Worm (Caenorhabditis elegans) whole organism, L1 larva: ENCODE measurements around the gene ipla-7.
"Not testable (repeated sequence)": the region's sequence is repeated elsewhere in the genome, so short reads cannot be mapped to it uniquely, and the experiment has no call there.

ENCODE experiments used
- C04F5.9 ChIP-seq: sonication (generic microtip); optimal IDR thresholded peaks from 2 replicates; lab custom pipeline; 2016; ENCODE audit warnings: missing genetic modification characterization, missing compliant biosample characterization
- aha-1 ChIP-seq: fragments of 150-350 bp; optimal IDR thresholded peaks from 2 replicates; lab custom pipeline; 2014; ENCODE audit warnings: missing biosample characterization, missing genetic modification characterization
- ama-1 ChIP-seq: fragments of 150-350 bp; optimal IDR thresholded peaks from 2 replicates; lab custom pipeline; 2014
- blmp-1 ChIP-seq: fragments of 150-350 bp; optimal IDR thresholded peaks from 2 replicates; lab custom pipeline; 2014; ENCODE audit warnings: missing biosample characterization, missing genetic modification characterization
- ceh-63 ChIP-seq: fragments of 200-800 bp; sonication (Bioruptor generic); optimal IDR thresholded peaks from 2 replicates; lab custom pipeline; 2018; ENCODE audit warnings: mild to moderate bottlenecking, missing genetic modification characterization, missing compliant biosample characterization
- ceh-8 ChIP-seq: fragments of 200-800 bp; sonication (Bioruptor generic); optimal IDR thresholded peaks from 2 replicates; lab custom pipeline; 2018; ENCODE audit warnings: mild to moderate bottlenecking, missing genetic modification characterization, moderate library complexity, missing compliant biosample characterization
- ceh-82 ChIP-seq, 3 experiments: fragments of 150-350 bp in 1 of 3; sonication (generic microtip) in 2 of 3; optimal IDR thresholded peaks; 2 replicates each; lab custom pipeline; 2014 to 2017; ENCODE audit warnings: missing biosample characterization in 3 of 3, missing genetic modification characterization in 3 of 3
- ceh-90 ChIP-seq: sonication (generic microtip); optimal IDR thresholded peaks from 2 replicates; lab custom pipeline; 2016; ENCODE audit warnings: missing genetic modification characterization, missing compliant biosample characterization
- efl-1 ChIP-seq, 4 experiments: fragments of 150-350 bp; optimal IDR thresholded peaks in 3 of 4; peaks in 1 of 4; 1 replicate in 1 of 4; 2 replicates in 3 of 4; lab custom pipeline; 2014; ENCODE audit warnings: missing biosample characterization in 2 of 4, missing genetic modification characterization in 2 of 4, missing genetic modification reagents in 2 of 4
- egl-13 ChIP-seq: sonication (generic microtip); optimal IDR thresholded peaks from 2 replicates; lab custom pipeline; 2016; ENCODE audit warnings: missing genotype, missing genetic modification reagents, missing genetic modification characterization, missing compliant biosample characterization
- egl-27 ChIP-seq, 2 experiments: fragments of 150-350 bp in 1 of 2; sonication (generic microtip); optimal IDR thresholded peaks; 3 replicates each; lab custom pipeline; 2017 to 2018; ENCODE audit warnings: missing biosample characterization in 2 of 2, missing genetic modification characterization in 2 of 2, missing genetic modification reagents in 2 of 2
- elt-2 ChIP-seq: sonication (generic microtip); optimal IDR thresholded peaks from 2 replicates; lab custom pipeline; 2016; ENCODE audit warnings: missing genetic modification characterization, mild to moderate bottlenecking, inconsistent platforms, missing compliant biosample characterization, missing genetic modification reagents
- elt-3 ChIP-seq, 6 experiments: fragments of 150-350 bp in 1 of 6; sonication (generic microtip); optimal IDR thresholded peaks; 2 replicates each; lab custom pipeline; 2017 to 2018; ENCODE audit warnings: missing biosample characterization in 6 of 6, missing genetic modification characterization in 6 of 6, inconsistent platforms in 1 of 6
- fkh-10 ChIP-seq: sonication (generic microtip); optimal IDR thresholded peaks from 2 replicates; lab custom pipeline; 2017; ENCODE audit warnings: missing biosample characterization, missing genetic modification reagents, missing genetic modification characterization
- fkh-4 ChIP-seq: sonication (generic microtip); optimal IDR thresholded peaks from 2 replicates; lab custom pipeline; 2016; ENCODE audit warnings: missing compliant biosample characterization, missing genetic modification characterization, borderline replicate concordance
- fos-1 ChIP-seq: fragments of 150-350 bp; optimal IDR thresholded peaks from 2 replicates; lab custom pipeline; 2014; ENCODE audit warnings: missing biosample characterization, missing genetic modification characterization
- lin-14 ChIP-seq: fragments of 200-800 bp; sonication (Bioruptor generic); optimal IDR thresholded peaks from 2 replicates; lab custom pipeline; 2018; ENCODE audit warnings: mild to moderate bottlenecking, missing genetic modification characterization, moderate library complexity, missing compliant biosample characterization
- lir-3 ChIP-seq: sonication (generic microtip); optimal IDR thresholded peaks from 2 replicates; lab custom pipeline; 2016; ENCODE audit warnings: mild to moderate bottlenecking, missing genetic modification characterization, moderate library complexity, missing compliant biosample characterization; ENCODE audit not compliant: poor library complexity
- nhr-11 ChIP-seq: fragments of 150-350 bp; optimal IDR thresholded peaks from 2 replicates; lab custom pipeline; 2014; ENCODE audit warnings: missing biosample characterization, missing genetic modification characterization
- nhr-12 ChIP-seq: sonication (generic microtip); optimal IDR thresholded peaks from 2 replicates; lab custom pipeline; 2017; ENCODE audit warnings: missing biosample characterization, missing genetic modification characterization
- nhr-28 ChIP-seq: fragments of 150-350 bp; optimal IDR thresholded peaks from 2 replicates; lab custom pipeline; 2014; ENCODE audit warnings: missing biosample characterization, missing genetic modification characterization
- nhr-47 ChIP-seq: sonication (generic microtip); optimal IDR thresholded peaks from 2 replicates; lab custom pipeline; 2016; ENCODE audit warnings: mild to moderate bottlenecking, missing genetic modification characterization, moderate library complexity, missing compliant biosample characterization
- nhr-71 ChIP-seq: sonication (generic microtip); optimal IDR thresholded peaks from 2 replicates; lab custom pipeline; 2016; ENCODE audit warnings: mild to moderate bottlenecking, missing genetic modification characterization, moderate library complexity, missing compliant biosample characterization
- nhr-76 ChIP-seq: sonication (generic microtip); optimal IDR thresholded peaks from 2 replicates; lab custom pipeline; 2017; ENCODE audit warnings: missing biosample characterization, missing genetic modification characterization
- nhr-77 ChIP-seq: fragments of 150-350 bp; optimal IDR thresholded peaks from 2 replicates; lab custom pipeline; 2014; ENCODE audit warnings: missing biosample characterization, missing genetic modification characterization
- nhr-84 ChIP-seq: sonication (generic microtip); optimal IDR thresholded peaks from 2 replicates; lab custom pipeline; 2017; ENCODE audit warnings: missing biosample characterization, missing genetic modification characterization
- nhr-85 ChIP-seq: sonication (generic microtip); peaks from one replicate; lab custom pipeline; 2016; ENCODE audit warnings: missing genetic modification characterization, inconsistent platforms, missing compliant biosample characterization
- pag-3 ChIP-seq: sonication (generic microtip); optimal IDR thresholded peaks from 2 replicates; lab custom pipeline; 2017; ENCODE audit warnings: missing genetic modification characterization, mild to moderate bottlenecking, missing compliant biosample characterization, antibody characterized with exemption, borderline replicate concordance; ENCODE audit not compliant: insufficient read depth
- pqm-1 ChIP-seq: sonication (generic microtip); optimal IDR thresholded peaks from 3 replicates; lab custom pipeline; 2017; ENCODE audit warnings: missing biosample characterization, missing genetic modification characterization
- snpc-4 ChIP-seq: fragments of 150-350 bp; optimal IDR thresholded peaks from 2 replicates; lab custom pipeline; 2014; ENCODE audit warnings: missing biosample characterization, missing genetic modification characterization
- snu-23 ChIP-seq: sonication (generic microtip); optimal IDR thresholded peaks from 2 replicates; lab custom pipeline; 2016; ENCODE audit warnings: missing genetic modification characterization, missing compliant biosample characterization
- swsn-7 ChIP-seq: sonication (generic microtip); optimal IDR thresholded peaks from 2 replicates; lab custom pipeline; 2016; ENCODE audit warnings: missing genetic modification characterization, missing compliant biosample characterization
- unc-62 ChIP-seq: fragments of 150-350 bp; optimal IDR thresholded peaks from 2 replicates; lab custom pipeline; 2014; ENCODE audit warnings: missing biosample characterization, missing genetic modification reagents, missing genetic modification characterization
- ztf-11 ChIP-seq, 2 experiments: sonication (generic microtip); optimal IDR thresholded peaks; 2 replicates each; lab custom pipeline; 2016 to 2017; ENCODE audit warnings: missing genetic modification characterization in 2 of 2, missing biosample characterization in 1 of 2, missing compliant biosample characterization in 1 of 2
- ztf-4 ChIP-seq: fragments of 150-350 bp; optimal IDR thresholded peaks from 2 replicates; lab custom pipeline; 2014; ENCODE audit warnings: missing biosample characterization, missing genetic modification characterization

The ipla-7 gene

ce11 chrIV:10040803-10041202 lies 21.8 kb downstream of the ipla-7 start, which contains the start of gene dhs-31:
Gene dhs-31, minus strand, starts transcription at chrIV:10040903.
- TF ChIP-seq fos-1 (tag; lab: Kevin White, UChicago) (no peak), blmp-1 (tag; lab: Kevin White, UChicago) (peak; percentile 42), aha-1 (tag; lab: Kevin White, UChicago) (no peak), elt-3 (tag; optimal IDR thresholded peaks at IDR 0.05; lab: Kevin White, UChicago) (peak in 1 of 6 experiments; percentile 11), ama-1 (lab: Kevin White, UChicago) (no peak), nhr-76 (tag; lab: Kevin White, UChicago) (no peak), efl-1 (optimal IDR thresholded peaks at IDR 0.05; lab: Kevin White, UChicago) (no peak), efl-1 (GFP tag; optimal IDR thresholded peaks at IDR 0.05 in 1 of 2; lab: Kevin White, UChicago) (no peak), unc-62 (GFP tag; lab: Kevin White, UChicago) (no peak), pag-3 (tag; lab: Kevin White, UChicago) (no peak), ceh-90 (tag; lab: Kevin White, UChicago) (no peak), nhr-85 (tag; lab: Kevin White, UChicago) (peak; percentile 22), snpc-4 (no peak), nhr-12 (tag; lab: Kevin White, UChicago) (no peak)

ce11 chrIV:10036966-10037365 lies 25.7 kb downstream of the ipla-7 start, which contains the start of gene F44D12.10:
Gene F44D12.10, minus strand, starts transcription at chrIV:10037066.
- TF ChIP-seq nhr-28 (tag; lab: Kevin White, UChicago) (no peak), ceh-63 (no peak), fkh-10 (GFP tag; lab: Kevin White, UChicago) (no peak), pqm-1 (tag; lab: Kevin White, UChicago) (no peak), ceh-82 (tag; optimal IDR thresholded peaks at IDR 0.05; lab: Kevin White, UChicago) (no peak), egl-27 (tag; optimal IDR thresholded peaks at IDR 0.05; lab: Kevin White, UChicago) (no peak), nhr-11 (no peak), lir-3 (no peak), ztf-11 (tag; optimal IDR thresholded peaks at IDR 0.05; lab: Kevin White, UChicago) (no peak), elt-2 (no peak), ztf-4 (tag; lab: Kevin White, UChicago) (no peak), fkh-4 (no peak), nhr-47 (tag; lab: Kevin White, UChicago) (no peak), pag-3 (tag; lab: Kevin White, UChicago) (no peak), nhr-84 (no peak)

ce11 chrIV:10033053-10033452 lies 29.6 kb downstream of the ipla-7 start, which contains the start of gene F44D12.6:
Gene F44D12.6, plus strand, starts transcription at chrIV:10033353.
- TF ChIP-seq aha-1 (tag; lab: Kevin White, UChicago) (no peak), nhr-77 (tag; lab: Kevin White, UChicago) (no peak), lir-3 (no peak), ceh-8 (no peak), ztf-11 (tag; optimal IDR thresholded peaks at IDR 0.05; lab: Kevin White, UChicago) (no peak), unc-62 (GFP tag; lab: Kevin White, UChicago) (no peak), swsn-7 (tag; lab: Kevin White, UChicago) (no peak), egl-13 (tag; lab: Kevin White, UChicago) (no peak), snu-23 (no peak), nhr-71 (no peak), lin-14 (GFP tag; lab: Kevin White, UChicago) (no peak), pqm-1 (tag; lab: Kevin White, UChicago) (no peak), nhr-76 (tag; lab: Kevin White, UChicago) (no peak)

DNA sequence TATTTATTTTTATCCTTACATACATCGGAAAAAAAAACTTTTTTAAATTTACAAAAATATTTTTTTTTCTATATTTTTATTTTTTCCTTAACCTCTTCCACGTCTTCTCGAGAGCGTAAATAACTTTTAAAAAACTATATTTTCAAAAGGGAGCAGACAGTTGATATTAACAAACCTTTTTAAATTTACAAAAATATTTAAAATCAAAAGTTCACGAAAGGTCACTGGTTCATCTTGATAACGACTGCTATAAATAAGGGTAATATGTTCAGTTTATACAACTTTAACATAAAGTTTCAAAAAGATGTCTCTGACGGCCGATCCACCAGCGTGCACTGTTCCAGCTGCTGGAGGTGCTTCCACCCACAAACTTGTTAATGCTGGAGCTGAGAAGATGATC lies 33.9 kb downstream of the ipla-7 start, which contains the start of the genes F44D12.16 and msd-2:
F44D12.16 (plus strand) TSS at position 301 of the 400 bp plus-strand sequence.
msd-2 (plus strand) TSS at position 305 of the 400 bp plus-strand sequence.
- TF ChIP-seq snpc-4; ceh-8; C04F5.9 (tag; lab: Kevin White, UChicago): not testable (repeated sequence)
